Fruit fly (Drosophila melanogaster) whole organism, larva: Measurements from ENCODE around the gene CG9922.
A peak's percentile ranks its signal among the peaks of the same experiment; 100 is the strongest.

Experiments
- noc ChIP-seq: fragments of 200-800 bp; sonication (Bioruptor generic); optimal IDR thresholded peaks from 3 replicates; lab custom pipeline; 2019; ENCODE audit warnings: missing biosample characterization, mild to moderate bottlenecking, missing genetic modification characterization, moderate library complexity

Gene CG9922

dm6 chr3R:14017640-14018429 is 18.4 kb downstream of the CG9922 start:
- no peak for TF ChIP-seq noc (tag; lab: Kevin White, UChicago)

dm6 chr3R:14016758-14017406 is 19.3 kb downstream of the CG9922 start:
- no peak for TF ChIP-seq noc (tag; lab: Kevin White, UChicago)

- TF ChIP-seq noc (tag; lab: Kevin White, UChicago): no peak
Observed at dm6 chr3R:14014580-14014979, 21.6 kb downstream of the CG9922 start.

- TF ChIP-seq noc (tag; lab: Kevin White, UChicago): no peak
Observed at dm6 chr3R:14013827-14014488, 22.2 kb downstream of the CG9922 start.

dm6 chr3R:14012478-14013146 is 23.6 kb downstream of the CG9922 start:
- no peak for TF ChIP-seq noc (tag; lab: Kevin White, UChicago)

dm6 chr3R:14011629-14012028 is 24.6 kb downstream of the CG9922 start:
- no peak for TF ChIP-seq noc (tag; lab: Kevin White, UChicago)

- no peak for TF ChIP-seq noc (tag; lab: Kevin White, UChicago)
Observed at dm6 chr3R:14011175-14011574, 25.0 kb downstream of the CG9922 start.

dm6 chr3R:14009643-14010042 is 26.6 kb downstream of the CG9922 start:
- TF ChIP-seq noc (tag; lab: Kevin White, UChicago): no peak

dm6 chr3R:14008854-14009253 is 27.3 kb downstream of the CG9922 start:
- no peak for TF ChIP-seq noc (tag; lab: Kevin White, UChicago)

dm6 chr3R:14007550-14007949 is 28.6 kb downstream of the CG9922 start:
- no peak for TF ChIP-seq noc (tag; lab: Kevin White, UChicago)

dm6 chr3R:14006893-14007255 is 29.3 kb downstream of the CG9922 start:
- no peak for TF ChIP-seq noc (tag; lab: Kevin White, UChicago)

- no peak for TF ChIP-seq noc (tag; lab: Kevin White, UChicago)
Observed at dm6 chr3R:14006224-14006892, 29.8 kb downstream of the CG9922 start.

dm6 chr3R:14005152-14005551 is 31.0 kb downstream of the CG9922 start:
- peak; percentile 37 for TF ChIP-seq noc (tag; lab: Kevin White, UChicago)

dm6 chr3R:14003845-14004244 is 32.4 kb downstream of the CG9922 start:
- no peak for TF ChIP-seq noc (tag; lab: Kevin White, UChicago)

- no peak for TF ChIP-seq noc (tag; lab: Kevin White, UChicago)
Observed at dm6 chr3R:14002146-14002846, 33.9 kb downstream of the CG9922 start.
